Worm (Caenorhabditis elegans) whole organism, mixed stage, embryonic: Measurements from ENCODE around the gene nlp-23.

Experiments used
- blmp-1 ChIP-seq: fragments of 150-350 bp; optimal IDR thresholded peaks from 2 replicates; lab custom pipeline; 2014; ENCODE audit warnings: missing biosample characterization, missing genetic modification characterization
- ceh-83 ChIP-seq: fragments of 200-800 bp; sonication (Bioruptor generic); optimal IDR thresholded peaks from 2 replicates; lab custom pipeline; 2018; ENCODE audit warnings: mild to moderate bottlenecking, missing genetic modification characterization, missing compliant biosample characterization
- drap-1 ChIP-seq: fragments of 200-800 bp; sonication (Bioruptor generic); optimal IDR thresholded peaks from 3 replicates; lab custom pipeline; 2018; ENCODE audit warnings: mild to moderate bottlenecking, missing genetic modification characterization, missing compliant biosample characterization
- lin-13 ChIP-seq: fragments of 150-350 bp; optimal IDR thresholded peaks from 2 replicates; lab custom pipeline; 2014; ENCODE audit warnings: missing biosample characterization, missing genetic modification characterization
- lin-32 ChIP-seq: fragments of 200-800 bp; sonication (Bioruptor generic); optimal IDR thresholded peaks from 2 replicates; lab custom pipeline; 2018; ENCODE audit warnings: mild to moderate bottlenecking, missing genetic modification characterization, missing compliant biosample characterization
- lsy-2 ChIP-seq: fragments of 150-350 bp; optimal IDR thresholded peaks from 2 replicates; lab custom pipeline; 2014; ENCODE audit warnings: missing biosample characterization, missing genetic modification characterization
- mep-1 ChIP-seq: fragments of 150-350 bp; optimal IDR thresholded peaks from 2 replicates; lab custom pipeline; 2017; ENCODE audit warnings: missing biosample characterization, missing genetic modification reagents, missing genetic modification characterization, inconsistent platforms
- nhr-12 ChIP-seq: fragments of 150-350 bp; optimal IDR thresholded peaks from 2 replicates; lab custom pipeline; 2014; ENCODE audit warnings: missing biosample characterization, missing genetic modification characterization
- nhr-237 ChIP-seq: fragments of 150-350 bp; optimal IDR thresholded peaks from 2 replicates; lab custom pipeline; 2014; ENCODE audit warnings: missing biosample characterization, missing genetic modification characterization
- nhr-28 ChIP-seq: fragments of 150-350 bp; optimal IDR thresholded peaks from 2 replicates; lab custom pipeline; 2014; ENCODE audit warnings: missing biosample characterization, missing genetic modification characterization
- nhr-76 ChIP-seq: sonication (generic microtip); optimal IDR thresholded peaks from 2 replicates; lab custom pipeline; 2017; ENCODE audit warnings: missing biosample characterization, missing genetic modification characterization
- pha-4 ChIP-seq: fragments of 150-350 bp; optimal IDR thresholded peaks from 2 replicates; lab custom pipeline; 2018; ENCODE audit warnings: missing biosample characterization, missing genetic modification reagents, missing genetic modification characterization
- sptf-1 ChIP-seq: sonication (generic microtip); optimal IDR thresholded peaks from 2 replicates; lab custom pipeline; 2017; ENCODE audit warnings: mild to moderate bottlenecking, missing genetic modification characterization, moderate library complexity, missing compliant biosample characterization
- unc-62 ChIP-seq: fragments of 150-350 bp; optimal IDR thresholded peaks from 2 replicates; lab custom pipeline; 2014; ENCODE audit warnings: missing biosample characterization, missing genetic modification reagents, missing genetic modification characterization

- TF ChIP-seq nhr-237 (no peak), lin-13 (no peak), ceh-83 (no peak), pha-4 (tag; lab: Kevin White, UChicago) (no peak), unc-62 (GFP tag; lab: Kevin White, UChicago) (no peak), lin-32 (GFP tag; lab: Kevin White, UChicago) (no peak), blmp-1 (no peak), lsy-2 (tag; lab: Kevin White, UChicago) (no peak), mep-1 (tag; lab: Kevin White, UChicago) (no peak), drap-1 (GFP tag; lab: Kevin White, UChicago) (no peak), sptf-1 (tag; lab: Kevin White, UChicago) (no peak), nhr-28 (no peak), nhr-76 (no peak), nhr-12 (tag; lab: Kevin White, UChicago) (no peak)
These were observed 23.5 kb downstream of the nlp-23 start, which contains the start of gene aakg-4 for ce11 chrX:2319238-2319637.
